Fruit fly (Drosophila melanogaster): ENCODE results near the gene Ubr3.

Ubr3 gene

dm6 chrX:7909482-7909881 lies 26.2 kb upstream of the Ubr3 start:
- TF ChIP-seq fru (GFP tag; optimal IDR thresholded peaks at IDR 0.05), result no peak
- no peak for TF ChIP-seq OdsH (GFP tag; optimal IDR thresholded peaks at IDR 0.05)
- TF ChIP-seq Hnf4 (GFP tag; optimal IDR thresholded peaks at IDR 0.05), result no peak
- no peak for TF ChIP-seq sage (GFP tag; optimal IDR thresholded peaks at IDR 0.05)
- TF ChIP-seq brk (GFP tag; optimal IDR thresholded peaks at IDR 0.05), result no peak
- TF ChIP-seq pan (optimal IDR thresholded peaks at IDR 0.05), result no peak
- TF ChIP-seq Rel (GFP tag; optimal IDR thresholded peaks at IDR 0.05), result no peak
- TF ChIP-seq Rel (tag; optimal IDR thresholded peaks at IDR 0.05), result no peak
- no peak for TF ChIP-seq jim (GFP tag; optimal IDR thresholded peaks at IDR 0.05)
- TF ChIP-seq Abd-B (GFP tag; optimal IDR thresholded peaks at IDR 0.05), result no peak
- TF ChIP-seq br (GFP tag; optimal IDR thresholded peaks at IDR 0.05), result no peak
- no peak for TF ChIP-seq N (GFP tag; optimal IDR thresholded peaks at IDR 0.05)
- no peak for TF ChIP-seq tai (GFP tag; optimal IDR thresholded peaks at IDR 0.05)
- TF ChIP-seq GATAd (GFP tag; optimal IDR thresholded peaks at IDR 0.05), result no peak
- no peak for TF ChIP-seq CrebA (GFP tag; optimal IDR thresholded peaks at IDR 0.05; ENCODE audit: borderline replicate concordance)
- no peak for TF ChIP-seq usp (GFP tag; optimal IDR thresholded peaks at IDR 0.05)
- no peak for TF ChIP-seq ey (GFP tag; optimal IDR thresholded peaks at IDR 0.05)
- no peak for TF ChIP-seq Hr78 (GFP tag; optimal IDR thresholded peaks at IDR 0.05)
- no peak for TF ChIP-seq psq (GFP tag; optimal IDR thresholded peaks at IDR 0.05)

DNA sequence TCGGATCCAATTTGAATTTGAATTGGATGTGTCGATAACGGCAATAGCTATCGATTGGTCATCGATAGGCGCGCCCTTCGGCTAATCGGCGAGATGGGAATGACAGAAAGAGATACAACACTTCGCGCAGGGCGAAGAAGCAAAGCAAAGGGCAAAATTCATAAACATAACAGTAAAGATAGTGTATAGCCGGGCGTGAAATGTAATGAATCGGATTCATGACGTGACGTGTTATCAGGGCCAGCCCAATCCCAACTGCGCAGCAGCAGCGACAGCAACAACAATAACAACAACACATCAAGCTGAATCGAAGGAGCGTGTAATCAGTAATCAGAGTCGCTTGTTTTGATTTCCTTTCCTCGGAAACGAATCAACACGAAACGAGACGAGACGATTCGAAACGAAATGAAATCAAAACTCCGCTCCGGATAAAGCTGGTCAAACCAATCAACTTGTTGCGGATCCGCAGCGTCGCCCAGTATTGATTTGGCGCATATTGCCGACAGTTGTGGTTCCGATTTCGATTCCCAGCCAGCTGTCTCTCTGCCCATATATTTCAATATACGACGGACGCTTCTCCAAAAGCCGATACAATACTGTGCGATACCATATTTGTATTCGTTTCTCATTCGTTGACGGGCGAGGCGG lies 23.6 kb upstream of the Ubr3 start, which contains the start of gene snz:
snz (plus strand) TSS at position 107 of the 648 bp plus-strand sequence.
- TF ChIP-seq Jra (GFP tag; optimal IDR thresholded peaks at IDR 0.05) (no peak), Dfd (GFP tag; optimal IDR thresholded peaks at IDR 0.05) (no peak), CrebA (GFP tag; optimal IDR thresholded peaks at IDR 0.05; ENCODE audit: borderline replicate concordance) (no peak)

dm6 chrX:7920081-7920688 lies 15.5 kb upstream of the Ubr3 start, which contains the start of the genes hdm and Ykt6:
hdm (minus strand) TSS chrX:7920131.
Ykt6 (plus strand) TSS chrX:7920409.
- TF ChIP-seq psq (GFP tag; optimal IDR thresholded peaks at IDR 0.05) (peak; percentile 70), h (GFP tag; optimal IDR thresholded peaks at IDR 0.05) (peak; percentile 86), brk (GFP tag; optimal IDR thresholded peaks at IDR 0.05) (no peak), CG9705 (GFP tag; optimal IDR thresholded peaks at IDR 0.05) (peak; percentile 62), Mio (GFP tag; optimal IDR thresholded peaks at IDR 0.05) (peak; percentile 3), ey (GFP tag; optimal IDR thresholded peaks at IDR 0.05) (peak; percentile 77), Sp1 (GFP tag; optimal IDR thresholded peaks at IDR 0.05) (no peak), Jra (GFP tag; optimal IDR thresholded peaks at IDR 0.05) (peak; percentile 93), Myc (optimal IDR thresholded peaks at IDR 0.05) (no peak), Dif (GFP tag; optimal IDR thresholded peaks at IDR 0.05; ENCODE audit: partially characterized antibody) (no peak), fru (GFP tag; optimal IDR thresholded peaks at IDR 0.05) (peak; percentile 85), Hr83 (GFP tag; optimal IDR thresholded peaks at IDR 0.05; ENCODE audit: poor library complexity, severe bottlenecking) (no peak), rgr (GFP tag; optimal IDR thresholded peaks at IDR 0.05) (peak; percentile 81), br (GFP tag; optimal IDR thresholded peaks at IDR 0.05) (no peak), sv (GFP tag; optimal IDR thresholded peaks at IDR 0.05) (peak; percentile 67), HLH106 (tag; optimal IDR thresholded peaks at IDR 0.05) (peak; percentile 76), Rel (GFP tag; optimal IDR thresholded peaks at IDR 0.05) (no peak), Rel (tag; optimal IDR thresholded peaks at IDR 0.05) (peak; percentile 48), lola (GFP tag; optimal IDR thresholded peaks at IDR 0.05) (no peak), Hnf4 (GFP tag; optimal IDR thresholded peaks at IDR 0.05) (peak; percentile 92), Hr78 (GFP tag; optimal IDR thresholded peaks at IDR 0.05) (no peak), pan (optimal IDR thresholded peaks at IDR 0.05) (no peak), foxo (GFP tag; optimal IDR thresholded peaks at IDR 0.05) (peak in 1 of 2 experiments; percentile 87), dmrt93B (GFP tag; optimal IDR thresholded peaks at IDR 0.05) (no peak), CG32264 (GFP tag; optimal IDR thresholded peaks at IDR 0.05) (peak; percentile 28), CrebA (GFP tag; optimal IDR thresholded peaks at IDR 0.05; ENCODE audit: borderline replicate concordance) (no peak), dl (GFP tag; optimal IDR thresholded peaks at IDR 0.05; ENCODE audit: insufficient read depth in 1 of 2, partially characterized antibody in 2 of 2) (no peak), tai (GFP tag; optimal IDR thresholded peaks at IDR 0.05) (no peak), woc (GFP tag; optimal IDR thresholded peaks at IDR 0.05) (no peak), usp (GFP tag; optimal IDR thresholded peaks at IDR 0.05) (no peak), Vsx2 (GFP tag; optimal IDR thresholded peaks at IDR 0.05; ENCODE audit: partially characterized antibody) (no peak), sage (GFP tag; optimal IDR thresholded peaks at IDR 0.05) (no peak), GATAd (GFP tag; optimal IDR thresholded peaks at IDR 0.05) (peak; percentile 79), dsf (GFP tag; optimal IDR thresholded peaks at IDR 0.05; ENCODE audit: borderline replicate concordance) (no peak), OdsH (GFP tag; optimal IDR thresholded peaks at IDR 0.05) (peak; percentile 70), jim (GFP tag; optimal IDR thresholded peaks at IDR 0.05) (no peak), Dfd (GFP tag; optimal IDR thresholded peaks at IDR 0.05) (no peak), Abd-B (GFP tag; optimal IDR thresholded peaks at IDR 0.05) (no peak)

All from whole organism, wandering third instar larva.